In genomic region chrIV:8794895-8795665, ce11 we compare ENCODE assay signal across 7 worm cellular contexts.
TF ChIP-seq lines count a peak whose summit lies in the region.

No protein-coding gene starts in this region.

TF ChIP-seq in whole organism, L1 larva, 84 proteins besides CTCF, POLR2A, EP300 and RAD21 (continues in another document):
- TF ChIP-seq ztf-4 (tag; optimal IDR thresholded peaks at IDR 0.05; lab: Kevin White, UChicago), result peak; percentile 17
- TF ChIP-seq F16B12.6 (tag; optimal IDR thresholded peaks at IDR 0.05; lab: Kevin White, UChicago), result no peak
- TF ChIP-seq grh-1 (GFP tag; IDR thresholded peaks at IDR 0.05; lab: Robert Waterston, UW), result no peak
- peak; percentile 8 for TF ChIP-seq rnt-1 (tag; optimal IDR thresholded peaks at IDR 0.05; lab: Kevin White, UChicago)
- TF ChIP-seq lin-39 (tag; optimal IDR thresholded peaks at IDR 0.05; lab: Kevin White, UChicago), result no peak
- no peak for TF ChIP-seq pag-3 (tag; optimal IDR thresholded peaks at IDR 0.05; lab: Kevin White, UChicago; ENCODE audit: borderline replicate concordance, insufficient read depth)
- TF ChIP-seq sox-4 (tag; optimal IDR thresholded peaks at IDR 0.05; lab: Kevin White, UChicago), result no peak
- no peak for TF ChIP-seq lin-13 (GFP tag; optimal IDR thresholded peaks at IDR 0.05; lab: Kevin White, UChicago)
- TF ChIP-seq unc-62 (GFP tag; optimal IDR thresholded peaks at IDR 0.05; lab: Kevin White, UChicago), result no peak
- no peak for TF ChIP-seq tlp-1 (tag; optimal IDR thresholded peaks at IDR 0.05; lab: Kevin White, UChicago)
- TF ChIP-seq pax-3 (tag; optimal IDR thresholded peaks at IDR 0.05; lab: Kevin White, UChicago), result no peak
- TF ChIP-seq elt-3 (tag; optimal IDR thresholded peaks at IDR 0.05; lab: Kevin White, UChicago), result peak in 2 of 6 experiments; percentile 10 to 53
- peak in 1 of 2 experiments; percentile 26 for TF ChIP-seq egl-27 (tag; optimal IDR thresholded peaks at IDR 0.05; lab: Kevin White, UChicago)

TF ChIP-seq in whole organism, L2 larva, 48 proteins besides CTCF, POLR2A, EP300 and RAD21 (continues in another document):
- TF ChIP-seq ceh-82 (tag; optimal IDR thresholded peaks at IDR 0.05; lab: Kevin White, UChicago) (no peak), ceh-16 (tag; optimal IDR thresholded peaks at IDR 0.05; lab: Kevin White, UChicago) (peak; percentile 97), sma-9 (GFP tag; optimal IDR thresholded peaks at IDR 0.05; lab: Kevin White, UChicago) (peak; percentile 90), sma-9 (tag; optimal IDR thresholded peaks at IDR 0.05; lab: Kevin White, UChicago) (no peak), snpc-4 (tag; optimal IDR thresholded peaks at IDR 0.05; lab: Kevin White, UChicago) (peak; percentile 10), lin-13 (GFP tag; optimal IDR thresholded peaks at IDR 0.05; lab: Kevin White, UChicago) (peak; percentile 67), fos-1 (tag; optimal IDR thresholded peaks at IDR 0.05; lab: Kevin White, UChicago) (peak; percentile 80), nhr-77 (tag; optimal IDR thresholded peaks at IDR 0.05; lab: Kevin White, UChicago) (no peak), mab-5 (tag; optimal IDR thresholded peaks at IDR 0.05; lab: Kevin White, UChicago) (peak; percentile 31), C34F6.9 (tag; optimal IDR thresholded peaks at IDR 0.05; lab: Kevin White, UChicago) (peak; percentile 82), dmd-4 (tag; optimal IDR thresholded peaks at IDR 0.05; lab: Kevin White, UChicago) (no peak), mdl-1 (tag; optimal IDR thresholded peaks at IDR 0.05; lab: Kevin White, UChicago) (peak; percentile 80 to 93), unc-55 (GFP tag; optimal IDR thresholded peaks at IDR 0.05; lab: Kevin White, UChicago) (peak; percentile 56)

TF ChIP-seq in whole organism, L3 larva, 47 proteins besides CTCF, POLR2A, EP300 and RAD21 (continues in another document):
- TF ChIP-seq pha-4 (tag; optimal IDR thresholded peaks at IDR 0.05; lab: Kevin White, UChicago) (peak; percentile 68), sea-2 (GFP tag; optimal IDR thresholded peaks at IDR 0.05; lab: Kevin White, UChicago) (no peak), unc-39 (tag; optimal IDR thresholded peaks at IDR 0.05; lab: Kevin White, UChicago) (no peak), elt-3 (tag; optimal IDR thresholded peaks at IDR 0.05; lab: Kevin White, UChicago) (peak in 1 of 3 experiments; percentile 11), nhr-25 (tag; optimal IDR thresholded peaks at IDR 0.05; lab: Kevin White, UChicago) (peak; percentile 88), nhr-11 (tag; optimal IDR thresholded peaks at IDR 0.05; lab: Kevin White, UChicago) (no peak), nhr-76 (tag; optimal IDR thresholded peaks at IDR 0.05; lab: Kevin White, UChicago) (no peak), nhr-28 (tag; optimal IDR thresholded peaks at IDR 0.05; lab: Kevin White, UChicago) (no peak), eor-1 (tag; optimal IDR thresholded peaks at IDR 0.05; lab: Kevin White, UChicago) (no peak), fkh-2 (tag; optimal IDR thresholded peaks at IDR 0.05; lab: Kevin White, UChicago) (no peak), fos-1 (tag; optimal IDR thresholded peaks at IDR 0.05; lab: Kevin White, UChicago) (no peak), egl-5 (tag; optimal IDR thresholded peaks at IDR 0.05; lab: Kevin White, UChicago) (no peak), ceh-28 (tag; optimal IDR thresholded peaks at IDR 0.05; lab: Kevin White, UChicago) (peak; percentile 57), mdl-1 (tag; optimal IDR thresholded peaks at IDR 0.05; lab: Kevin White, UChicago) (peak; percentile 75)

TF ChIP-seq in whole organism, L4 larva, 104 proteins besides CTCF, POLR2A, EP300 and RAD21 (continues in another document):
- TF ChIP-seq F44E2.7 (GFP tag; IDR thresholded peaks at IDR 0.05; lab: Robert Waterston, UW), result no peak
- TF ChIP-seq F49E8.2 (tag; optimal IDR thresholded peaks at IDR 0.05; lab: Kevin White, UChicago; ENCODE audit: borderline replicate concordance), result no peak
- TF ChIP-seq ZK546.5 (tag; optimal IDR thresholded peaks at IDR 0.05; lab: Kevin White, UChicago), result no peak
- 0 out of 2 replicates have a peak, but pooled peaks have one; percentile 70 for TF ChIP-seq saeg-2 (GFP tag; IDR thresholded peaks at IDR 0.05; lab: Robert Waterston, UW)
- TF ChIP-seq dmd-9 (GFP tag; IDR thresholded peaks at IDR 0.05; lab: Robert Waterston, UW), result no peak
- peak; percentile 93 for TF ChIP-seq mxl-3 (GFP tag; optimal IDR thresholded peaks at IDR 0.05; lab: Kevin White, UChicago)
- TF ChIP-seq ceh-32 (tag; optimal IDR thresholded peaks at IDR 0.05; lab: Kevin White, UChicago; ENCODE audit: poor library complexity), result peak; percentile 15
- 0 out of 2 replicates have a peak, but pooled peaks have one; percentile 18 for TF ChIP-seq arid-1 (GFP tag; conservative IDR thresholded peaks at IDR 0.05; lab: Robert Waterston, UW)
- peak; percentile 35; the same call in 1 of the 2 replicates for TF ChIP-seq vab-7 (GFP tag; IDR thresholded peaks at IDR 0.05; lab: Robert Waterston, UW)
- no peak for TF ChIP-seq daf-19 (GFP tag; conservative IDR thresholded peaks at IDR 0.05; lab: Robert Waterston, UW)
- TF ChIP-seq ceh-62 (tag; optimal IDR thresholded peaks at IDR 0.05; lab: Kevin White, UChicago), result no peak
- TF ChIP-seq set-16 (GFP tag; IDR thresholded peaks at IDR 0.05; lab: Robert Waterston, UW), result peak; percentile 100
- no peak for TF ChIP-seq zfp-2 (tag; optimal IDR thresholded peaks at IDR 0.05; lab: Kevin White, UChicago)

TF ChIP-seq in whole organism, late embryonic, 69 proteins besides CTCF, POLR2A, EP300 and RAD21:
- no peak for TF ChIP-seq sox-4 (tag; optimal IDR thresholded peaks at IDR 0.05; lab: Kevin White, UChicago)
- TF ChIP-seq ceh-18 (tag; optimal IDR thresholded peaks at IDR 0.05; lab: Kevin White, UChicago), result peak; percentile 30
- TF ChIP-seq ceh-19 (GFP tag; optimal IDR thresholded peaks at IDR 0.05; lab: Kevin White, UChicago), result peak; percentile 13
- TF ChIP-seq fkh-6 (tag; optimal IDR thresholded peaks at IDR 0.05; lab: Kevin White, UChicago), result no peak
- TF ChIP-seq nfya-1 (tag; optimal IDR thresholded peaks at IDR 0.05; lab: Kevin White, UChicago), result no peak
- no peak for TF ChIP-seq ceh-2 (tag; optimal IDR thresholded peaks at IDR 0.05; lab: Kevin White, UChicago)

TF ChIP-seq in whole organism, mixed stage, embryonic, 35 proteins besides CTCF, POLR2A, EP300 and RAD21:
- TF ChIP-seq ceh-83 (GFP tag; optimal IDR thresholded peaks at IDR 0.05; lab: Kevin White, UChicago), result peak; percentile 52
- TF ChIP-seq sptf-1 (tag; optimal IDR thresholded peaks at IDR 0.05; lab: Kevin White, UChicago), result peak; percentile 35
- TF ChIP-seq drap-1 (GFP tag; optimal IDR thresholded peaks at IDR 0.05; lab: Kevin White, UChicago), result no peak
- TF ChIP-seq unc-120 (tag; optimal IDR thresholded peaks at IDR 0.05; lab: Kevin White, UChicago; ENCODE audit: poor library complexity, severe bottlenecking), result peak; percentile 18

TF ChIP-seq in whole organism, young adult, 124 proteins besides CTCF, POLR2A, EP300 and RAD21 (continues in another document):
- TF ChIP-seq snpc-1.3 (tag; optimal IDR thresholded peaks at IDR 0.05; lab: Kevin White, UChicago; ENCODE audit: insufficient read depth) (no peak), repo-1 (tag; optimal IDR thresholded peaks at IDR 0.05; lab: Kevin White, UChicago) (peak; percentile 83), mcd-1 (GFP tag; IDR thresholded peaks at IDR 0.05; lab: Robert Waterston, UW) (peak; percentile 81), F57C9.4 (tag; optimal IDR thresholded peaks at IDR 0.05; lab: Kevin White, UChicago) (no peak), T26A5.8 (tag; optimal IDR thresholded peaks at IDR 0.05; lab: Kevin White, UChicago) (no peak), F49E8.2 (tag; optimal IDR thresholded peaks at IDR 0.05; lab: Kevin White, UChicago; ENCODE audit: insufficient read depth) (no peak), hmg-20 (GFP tag; IDR thresholded peaks at IDR 0.05; lab: Robert Waterston, UW) (peak; percentile 22; the same call in 1 of the 2 replicates), lin-54 (GFP tag; optimal IDR thresholded peaks at IDR 0.05; lab: Kevin White, UChicago) (peak; percentile 57), attf-5 (GFP tag; optimal IDR thresholded peaks at IDR 0.05; lab: Kevin White, UChicago) (peak; percentile 94), lsl-1 (GFP tag; optimal IDR thresholded peaks at IDR 0.05; lab: Kevin White, UChicago) (no peak), xnd-1 (tag; optimal IDR thresholded peaks at IDR 0.05; lab: Kevin White, UChicago) (no peak), ztf-6 (GFP tag; IDR thresholded peaks at IDR 0.05; lab: Robert Waterston, UW) (no peak), Y95B8A.8 (GFP tag; IDR thresholded peaks at IDR 0.05; lab: Robert Waterston, UW) (no peak; the same call in 1 of the 2 replicates), efl-1 (GFP tag; optimal IDR thresholded peaks at IDR 0.05; lab: Kevin White, UChicago) (no peak), Y79H2A.3 (GFP tag; conservative IDR thresholded peaks at IDR 0.05; lab: Robert Waterston, UW) (no peak), ceh-27 (GFP tag; optimal IDR thresholded peaks at IDR 0.05; lab: Kevin White, UChicago) (peak; percentile 79), tbx-9 (tag; optimal IDR thresholded peaks at IDR 0.05; lab: Kevin White, UChicago; ENCODE audit: borderline replicate concordance) (no peak), aptf-2 (GFP tag; conservative IDR thresholded peaks at IDR 0.05; lab: Robert Waterston, UW) (no peak), nhr-80 (tag; optimal IDR thresholded peaks at IDR 0.05; lab: Kevin White, UChicago) (peak; percentile 100), C17E4.6 (GFP tag; IDR thresholded peaks at IDR 0.05; lab: Robert Waterston, UW) (no peak), bed-1 (GFP tag; IDR thresholded peaks at IDR 0.05; lab: Robert Waterston, UW) (no peak), ama-1 (optimal IDR thresholded peaks at IDR 0.05; lab: Kevin White, UChicago) (no peak), ama-1 (GFP tag; optimal IDR thresholded peaks at IDR 0.05; lab: Kevin White, UChicago) (no peak), Y56A3A.18 (GFP tag; IDR thresholded peaks at IDR 0.05; lab: Robert Waterston, UW) (peak; percentile 73; the same call in 1 of the 2 replicates), dox-1 (GFP tag; IDR thresholded peaks at IDR 0.05; lab: Robert Waterston, UW) (peak; percentile 94), hmg-1.2 (GFP tag; IDR thresholded peaks at IDR 0.05; lab: Robert Waterston, UW) (peak; percentile 77), somi-1 (GFP tag; optimal IDR thresholded peaks at IDR 0.05; lab: Kevin White, UChicago) (peak; percentile 94), nhr-90 (tag; optimal IDR thresholded peaks at IDR 0.05; lab: Kevin White, UChicago) (peak; percentile 69), athp-1 (tag; optimal IDR thresholded peaks at IDR 0.05; lab: Kevin White, UChicago) (peak; percentile 25), pbrm-1 (GFP tag; IDR thresholded peaks at IDR 0.05; lab: Robert Waterston, UW) (peak; percentile 73; the same call in 1 of the 2 replicates), hsf-1 (GFP tag; IDR thresholded peaks at IDR 0.05; lab: Robert Waterston, UW) (no peak), hlh-26 (GFP tag; conservative IDR thresholded peaks at IDR 0.05; lab: Robert Waterston, UW) (no peak), lin-26 (GFP tag; IDR thresholded peaks at IDR 0.05; lab: Robert Waterston, UW) (peak; percentile 83), F39B2.1 (GFP tag; IDR thresholded peaks at IDR 0.05; lab: Robert Waterston, UW) (no peak)
